Worm (Caenorhabditis elegans) whole organism, mixed stage, embryonic: Measurements from ENCODE around the gene semo-1.

ENCODE experiments used
- ceh-43 ChIP-seq: fragments of 200-800 bp; sonication (Bioruptor generic); optimal IDR thresholded peaks from 2 replicates; lab custom pipeline; 2018; ENCODE audit warnings: mild to moderate bottlenecking, missing genetic modification characterization, moderate library complexity, missing compliant biosample characterization
- drap-1 ChIP-seq: fragments of 200-800 bp; sonication (Bioruptor generic); optimal IDR thresholded peaks from 3 replicates; lab custom pipeline; 2018; ENCODE audit warnings: mild to moderate bottlenecking, missing genetic modification characterization, missing compliant biosample characterization
- elt-1 ChIP-seq: sonication (generic microtip); optimal IDR thresholded peaks from 2 replicates; lab custom pipeline; 2017; ENCODE audit warnings: missing genetic modification characterization, mild to moderate bottlenecking, missing compliant biosample characterization, antibody characterized with exemption, moderate library complexity, borderline replicate concordance; ENCODE audit not compliant: insufficient read depth
- lin-13 ChIP-seq: fragments of 150-350 bp; optimal IDR thresholded peaks from 2 replicates; lab custom pipeline; 2014; ENCODE audit warnings: missing biosample characterization, missing genetic modification characterization
- mls-2 ChIP-seq: sonication (generic microtip); optimal IDR thresholded peaks from 2 replicates; lab custom pipeline; 2016; ENCODE audit warnings: mild to moderate bottlenecking, missing genetic modification characterization, moderate library complexity, missing compliant biosample characterization
- nhr-237 ChIP-seq: fragments of 150-350 bp; optimal IDR thresholded peaks from 2 replicates; lab custom pipeline; 2014; ENCODE audit warnings: missing biosample characterization, missing genetic modification characterization
- snpc-4 ChIP-seq: fragments of 150-350 bp; optimal IDR thresholded peaks from 2 replicates; lab custom pipeline; 2014; ENCODE audit warnings: missing biosample characterization, missing genetic modification characterization
- tbx-8 ChIP-seq: fragments of 200-800 bp; sonication (Bioruptor generic); optimal IDR thresholded peaks from 2 replicates; lab custom pipeline; 2018; ENCODE audit warnings: mild to moderate bottlenecking, missing genetic modification characterization, moderate library complexity, missing compliant biosample characterization
- unc-120 ChIP-seq: sonication (generic microtip); optimal IDR thresholded peaks from 2 replicates; lab custom pipeline; 2017; ENCODE audit warnings: missing genetic modification characterization, missing compliant biosample characterization; ENCODE audit not compliant: poor library complexity, severe bottlenecking
- unc-39 ChIP-seq: fragments of 150-350 bp; optimal IDR thresholded peaks from 2 replicates; lab custom pipeline; 2014; ENCODE audit warnings: missing biosample characterization, missing genetic modification characterization
- zip-8 ChIP-seq: fragments of 150-350 bp; optimal IDR thresholded peaks from 2 replicates; lab custom pipeline; 2014; ENCODE audit warnings: missing biosample characterization, missing genetic modification characterization
- ztf-11 ChIP-seq: fragments of 150-350 bp; optimal IDR thresholded peaks from 2 replicates; lab custom pipeline; 2014; ENCODE audit warnings: missing biosample characterization, missing genetic modification characterization

- no peak for TF ChIP-seq drap-1 (GFP tag; lab: Kevin White, UChicago)
- TF ChIP-seq mls-2, result no peak
- TF ChIP-seq ztf-11 (tag; lab: Kevin White, UChicago), result no peak
- no peak for TF ChIP-seq unc-120 (tag; lab: Kevin White, UChicago)
- no peak for TF ChIP-seq tbx-8
- no peak for TF ChIP-seq unc-39 (tag; lab: Kevin White, UChicago)
- no peak for TF ChIP-seq ceh-43
- TF ChIP-seq snpc-4 (tag; lab: Kevin White, UChicago), result no peak
- no peak for TF ChIP-seq lin-13 (tag; lab: Kevin White, UChicago)
- TF ChIP-seq elt-1 (tag; lab: Kevin White, UChicago), result no peak
- no peak for TF ChIP-seq zip-8 (tag; lab: Kevin White, UChicago)
- no peak for TF ChIP-seq nhr-237 (tag; lab: Kevin White, UChicago)
Observed at ce11 chrIV:14098540-14099098, 47.6 kb downstream of the semo-1 start.
